Worm (Caenorhabditis elegans): ENCODE data around the gene paic-1.

The paic-1 gene

DNA sequence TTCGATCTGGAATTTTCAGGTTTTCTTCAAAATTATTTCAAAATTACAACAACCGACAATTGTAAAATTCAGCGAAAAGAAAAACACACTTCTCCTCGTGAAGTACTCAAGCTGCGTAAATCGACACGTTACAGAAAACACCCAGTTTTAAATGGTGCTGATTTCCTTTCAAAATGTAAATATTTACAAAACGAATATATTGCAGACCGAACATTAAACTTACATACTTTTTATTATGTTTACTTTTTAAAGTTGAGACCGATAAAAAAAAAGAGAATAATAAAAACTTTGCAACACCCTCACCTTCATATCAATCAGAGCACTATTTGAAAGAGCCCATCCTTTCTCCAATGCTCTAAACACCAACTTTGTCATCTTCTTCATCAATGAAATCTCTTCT is 1.5 kb downstream of the paic-1 start:
- no peak for TF ChIP-seq ztf-18 (tag; optimal IDR thresholded peaks at IDR 0.05)
- TF ChIP-seq ccch-3 (GFP tag; optimal IDR thresholded peaks at IDR 0.05), result no peak
- TF ChIP-seq madf-3 (GFP tag; IDR thresholded peaks at IDR 0.05), result no peak
- no peak for TF ChIP-seq nhr-80 (tag; optimal IDR thresholded peaks at IDR 0.05)
- TF ChIP-seq mel-28 (tag; optimal IDR thresholded peaks at IDR 0.05; ENCODE audit: borderline replicate concordance), result no peak
- no peak for TF ChIP-seq pha-4 (tag; optimal IDR thresholded peaks at IDR 0.05)
- no peak for TF ChIP-seq atf-7 (tag; optimal IDR thresholded peaks at IDR 0.05)
- no peak for TF ChIP-seq egl-44 (GFP tag; IDR thresholded peaks at IDR 0.05)

DNA sequence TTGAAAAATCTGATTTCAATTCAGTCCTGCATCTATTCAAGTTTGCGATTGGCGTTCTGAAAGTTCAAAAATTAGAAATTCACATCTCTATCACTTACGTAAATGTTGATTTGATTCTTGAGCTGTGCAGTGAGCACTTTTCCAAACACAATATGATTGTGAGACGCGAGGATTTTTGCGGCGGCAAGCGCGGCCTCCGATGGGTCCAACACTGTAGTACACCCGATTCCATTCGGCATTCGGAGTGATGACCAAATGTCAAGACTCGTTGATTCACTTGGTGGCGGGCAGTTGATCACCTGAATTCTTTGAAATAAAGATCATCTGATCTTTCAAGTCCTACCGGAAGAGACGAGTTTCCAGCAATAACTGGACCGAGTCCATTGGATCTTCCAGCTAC is 2.6 kb downstream of the paic-1 start:
- TF ChIP-seq egrh-3 (GFP tag; IDR thresholded peaks at IDR 0.05) (no peak), egl-18 (GFP tag; IDR thresholded peaks at IDR 0.05) (no peak), B0261.1 (tag; optimal IDR thresholded peaks at IDR 0.05) (no peak), mxl-1 (tag; optimal IDR thresholded peaks at IDR 0.05) (no peak), T26A5.8 (tag; optimal IDR thresholded peaks at IDR 0.05) (no peak), ceh-91 (GFP tag; IDR thresholded peaks at IDR 0.05) (no peak), attf-5 (GFP tag; optimal IDR thresholded peaks at IDR 0.05) (no peak), F33H1.4 (GFP tag; IDR thresholded peaks at IDR 0.05) (no peak), xnd-1 (tag; optimal IDR thresholded peaks at IDR 0.05) (no peak), ama-1 (optimal IDR thresholded peaks at IDR 0.05) (no peak), ama-1 (GFP tag; optimal IDR thresholded peaks at IDR 0.05) (no peak), snpc-1.1 (tag; optimal IDR thresholded peaks at IDR 0.05; ENCODE audit: insufficient read depth) (no peak), nhr-90 (tag; optimal IDR thresholded peaks at IDR 0.05) (no peak), Y67H2A.10 (GFP tag; conservative IDR thresholded peaks at IDR 0.05) (no peak), nhr-80 (tag; optimal IDR thresholded peaks at IDR 0.05) (no peak), sptf-2 (GFP tag; optimal IDR thresholded peaks at IDR 0.05) (no peak), ztf-3 (GFP tag; optimal IDR thresholded peaks at IDR 0.05) (no peak), D2030.7 (GFP tag; IDR thresholded peaks at IDR 0.05) (no peak), madf-6 (GFP tag; IDR thresholded peaks at IDR 0.05) (no peak), ztf-18 (tag; optimal IDR thresholded peaks at IDR 0.05) (no peak)

DNA sequence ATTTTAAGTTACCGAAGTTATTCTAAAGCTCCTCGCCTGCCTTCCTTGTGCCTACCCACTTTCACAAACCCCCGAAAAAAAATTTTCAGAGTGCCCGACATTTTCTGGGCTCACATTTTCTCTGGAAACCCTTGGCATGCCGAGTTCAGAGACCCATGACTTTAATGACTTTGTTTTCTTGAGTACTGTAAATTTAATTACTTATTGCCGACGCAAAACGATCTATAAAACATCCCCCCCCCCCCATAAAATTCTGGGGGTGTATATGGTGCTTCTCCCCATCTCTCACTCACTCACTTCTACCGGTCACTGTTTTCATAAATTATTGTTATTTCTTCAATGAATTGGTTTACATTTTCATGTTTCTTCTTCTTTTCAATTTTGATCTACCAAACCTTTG is 4.4 kb downstream of the paic-1 start, which contains the start of gene try-9:
Gene try-9, plus strand, starts transcription at position 301 of the 400 bp plus-strand sequence.
- TF ChIP-seq let-607 (tag; optimal IDR thresholded peaks at IDR 0.05), result no peak
- TF ChIP-seq madf-8 (GFP tag; conservative IDR thresholded peaks at IDR 0.05), result no peak
- TF ChIP-seq chd-7 (tag; optimal IDR thresholded peaks at IDR 0.05), result no peak
- TF ChIP-seq hlh-26 (GFP tag; conservative IDR thresholded peaks at IDR 0.05), result no peak
- no peak for TF ChIP-seq ceh-40 (GFP tag; IDR thresholded peaks at IDR 0.05)
- no peak for TF ChIP-seq K11D2.4 (GFP tag; IDR thresholded peaks at IDR 0.05)

- TF ChIP-seq hmg-1.2 (GFP tag; IDR thresholded peaks at IDR 0.05) (peak; percentile 72), ztf-26 (tag; optimal IDR thresholded peaks at IDR 0.05) (no peak)
These were observed 10.2 kb downstream of the paic-1 start for ce11 chrII:4362088-4362487.

- TF ChIP-seq ceh-27 (GFP tag; optimal IDR thresholded peaks at IDR 0.05) (no peak), tlf-1 (GFP tag; optimal IDR thresholded peaks at IDR 0.05) (no peak), tbp1 (GFP tag; optimal IDR thresholded peaks at IDR 0.05) (no peak), F33H1.4 (GFP tag; IDR thresholded peaks at IDR 0.05) (no peak), nfya-1 (tag; optimal IDR thresholded peaks at IDR 0.05; ENCODE audit: borderline replicate concordance, insufficient read depth) (no peak), K12H6.12 (tag; optimal IDR thresholded peaks at IDR 0.05) (no peak), ama-1 (optimal IDR thresholded peaks at IDR 0.05) (no peak), ama-1 (GFP tag; optimal IDR thresholded peaks at IDR 0.05) (no peak), mes-4 (tag; optimal IDR thresholded peaks at IDR 0.05) (no peak)
These were observed 13.1 kb downstream of the paic-1 start for ce11 chrII:4359219-4359618.
